Fruit fly (Drosophila melanogaster) whole organism, pupa: ENCODE measurements around the gene Atx2.

Experiments used
- CG10348 ChIP-seq: fragments of 200-800 bp; sonication (Bioruptor generic); IDR thresholded peaks from 2 replicates; pipeline ENCODE4 v1.3.6; 2022; ENCODE audit warnings: missing biosample characterization, missing genetic modification characterization
- CG14655 ChIP-seq: fragments of 200-800 bp; sonication (Bioruptor generic); optimal IDR thresholded peaks from 3 replicates; lab custom pipeline; 2017; ENCODE audit warnings: mild to moderate bottlenecking, missing biosample characterization, missing genetic modification reagents, missing genetic modification characterization
- CG32121 ChIP-seq: fragments of 200-800 bp; sonication (Bioruptor generic); IDR thresholded peaks from 2 replicates; pipeline ENCODE4 v1.3.6; 2022; ENCODE audit warnings: missing biosample characterization, missing genetic modification characterization
- CG34367 ChIP-seq: fragments of 200-800 bp; sonication (Bioruptor generic); optimal IDR thresholded peaks from 2 replicates; lab custom pipeline; 2018; ENCODE audit warnings: missing biosample characterization, mild to moderate bottlenecking, missing genetic modification characterization
- CG8159 ChIP-seq: fragments of 200-800 bp; sonication (Bioruptor generic); optimal IDR thresholded peaks from 3 replicates; lab custom pipeline; 2018; ENCODE audit warnings: missing biosample characterization, mild to moderate bottlenecking, missing genetic modification characterization, moderate library complexity
- EcR ChIP-seq: fragments of 200-800 bp; sonication (Bioruptor generic); optimal IDR thresholded peaks from 3 replicates; lab custom pipeline; 2019; ENCODE audit warnings: missing biosample characterization, missing genetic modification characterization, mild to moderate bottlenecking, moderate library complexity, missing genetic modification reagents
- rn ChIP-seq: fragments of 200-800 bp; sonication (Bioruptor generic); IDR thresholded peaks from 2 replicates; pipeline ENCODE4 v1.3.6; 2022; ENCODE audit warnings: missing biosample characterization, missing genetic modification characterization

dm6 chr3R:15409772-15410688, 1.8 kb downstream of the Atx2 start:
- TF ChIP-seq rn (GFP tag; lab: Robert Waterston, UW), result peak; percentile 10; the same call in 1 of the 2 replicates
- no peak for TF ChIP-seq EcR (GFP tag; lab: Kevin White, UChicago)
- peak; percentile 9 for TF ChIP-seq CG8159 (tag; lab: Kevin White, UChicago)
- no peak for TF ChIP-seq CG10348 (GFP tag; lab: Robert Waterston, UW)
- peak; percentile 24; the same call in 1 of the 2 replicates for TF ChIP-seq CG32121 (GFP tag; lab: Robert Waterston, UW)
- no peak for TF ChIP-seq CG34367
- peak; percentile 19 for TF ChIP-seq CG14655 (GFP tag; lab: Kevin White, UChicago)
